Fruit fly (Drosophila melanogaster): Measurements from ENCODE around the gene ss.

DNA sequence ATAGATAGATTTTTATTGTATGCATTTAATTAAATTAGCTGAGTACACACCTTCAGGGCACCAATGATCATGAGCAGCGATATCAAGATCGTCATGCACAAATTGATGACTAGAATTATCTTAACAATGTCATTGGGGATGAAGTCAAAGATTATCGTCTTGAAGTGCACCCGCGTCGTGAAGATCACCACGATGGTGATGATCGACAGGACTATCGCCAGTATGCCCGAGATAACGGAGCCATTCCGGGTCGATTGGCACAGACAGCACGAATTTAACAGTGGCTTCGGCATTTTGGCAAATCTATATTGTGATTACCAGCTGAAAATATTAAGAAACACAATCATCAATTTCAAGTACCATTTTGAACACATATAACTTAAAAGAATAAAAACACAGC lies 51.5 kb downstream of the ss start:
- TF ChIP-seq foxo (GFP tag; optimal IDR thresholded peaks at IDR 0.05) (no peak), pan (optimal IDR thresholded peaks at IDR 0.05) (no peak), h (GFP tag; optimal IDR thresholded peaks at IDR 0.05) (no peak), OdsH (GFP tag; optimal IDR thresholded peaks at IDR 0.05) (no peak), sage (GFP tag; optimal IDR thresholded peaks at IDR 0.05) (no peak), GATAd (GFP tag; optimal IDR thresholded peaks at IDR 0.05) (no peak), ey (GFP tag; optimal IDR thresholded peaks at IDR 0.05) (no peak), N (GFP tag; optimal IDR thresholded peaks at IDR 0.05) (no peak), fru (GFP tag; optimal IDR thresholded peaks at IDR 0.05) (no peak), dmrt93B (GFP tag; optimal IDR thresholded peaks at IDR 0.05) (no peak), dl (GFP tag; optimal IDR thresholded peaks at IDR 0.05; ENCODE audit: insufficient read depth in 1 of 2, partially characterized antibody in 2 of 2) (no peak), psq (GFP tag; optimal IDR thresholded peaks at IDR 0.05) (no peak)
